Worm (Caenorhabditis elegans) whole organism, L1 larva: ENCODE data around the gene F56H9.6.

ENCODE experiments used
- C04F5.9 ChIP-seq: sonication (generic microtip); optimal IDR thresholded peaks from 2 replicates; lab custom pipeline; 2016; ENCODE audit warnings: missing genetic modification characterization, missing compliant biosample characterization
- C16A3.4 ChIP-seq: fragments of 150-350 bp; optimal IDR thresholded peaks from 2 replicates; lab custom pipeline; 2014; ENCODE audit warnings: missing biosample characterization, missing genetic modification characterization
- Y116A8C.19 ChIP-seq: sonication (generic microtip); optimal IDR thresholded peaks from 2 replicates; lab custom pipeline; 2016; ENCODE audit warnings: missing compliant biosample characterization, missing genetic modification characterization, borderline replicate concordance
- alr-1 ChIP-seq: fragments of 200-800 bp; sonication (Bioruptor generic); optimal IDR thresholded peaks from 2 replicates; lab custom pipeline; 2018; ENCODE audit warnings: borderline replicate concordance, mild to moderate bottlenecking, missing genetic modification characterization, missing compliant biosample characterization
- aly-2 ChIP-seq: fragments of 150-350 bp; optimal IDR thresholded peaks from 2 replicates; lab custom pipeline; 2014; ENCODE audit warnings: missing biosample characterization, missing genetic modification characterization
- ceh-63 ChIP-seq: fragments of 200-800 bp; sonication (Bioruptor generic); optimal IDR thresholded peaks from 2 replicates; lab custom pipeline; 2018; ENCODE audit warnings: mild to moderate bottlenecking, missing genetic modification characterization, missing compliant biosample characterization
- ceh-8 ChIP-seq: fragments of 200-800 bp; sonication (Bioruptor generic); optimal IDR thresholded peaks from 2 replicates; lab custom pipeline; 2018; ENCODE audit warnings: mild to moderate bottlenecking, missing genetic modification characterization, moderate library complexity, missing compliant biosample characterization
- ceh-82 ChIP-seq, 3 experiments: fragments of 150-350 bp in 1 of 3; sonication (generic microtip) in 2 of 3; optimal IDR thresholded peaks; 2 replicates each; lab custom pipeline; 2014 to 2017; ENCODE audit warnings: missing biosample characterization in 3 of 3, missing genetic modification characterization in 3 of 3
- ceh-90 ChIP-seq: sonication (generic microtip); optimal IDR thresholded peaks from 2 replicates; lab custom pipeline; 2016; ENCODE audit warnings: missing genetic modification characterization, missing compliant biosample characterization
- ces-1 ChIP-seq: fragments of 150-350 bp; optimal IDR thresholded peaks from 2 replicates; lab custom pipeline; 2014; ENCODE audit warnings: missing biosample characterization, missing genetic modification reagents, missing genetic modification characterization
- egl-13 ChIP-seq: sonication (generic microtip); optimal IDR thresholded peaks from 2 replicates; lab custom pipeline; 2016; ENCODE audit warnings: missing genotype, missing genetic modification reagents, missing genetic modification characterization, missing compliant biosample characterization
- ets-5 ChIP-seq: fragments of 200-800 bp; sonication (Bioruptor generic); IDR thresholded peaks from 2 replicates; pipeline ENCODE4 v1.3.6; 2022; ENCODE audit warnings: missing genetic modification characterization, missing compliant biosample characterization
- fos-1 ChIP-seq: fragments of 150-350 bp; optimal IDR thresholded peaks from 2 replicates; lab custom pipeline; 2014; ENCODE audit warnings: missing biosample characterization, missing genetic modification characterization
- grh-1 ChIP-seq: fragments of 200-800 bp; sonication (Bioruptor generic); IDR thresholded peaks from 2 replicates; pipeline ENCODE4 v1.3.6; 2022; ENCODE audit warnings: missing genetic modification reagents, missing genetic modification characterization, missing compliant biosample characterization
- hlh-17 ChIP-seq: fragments of 200-800 bp; sonication (Bioruptor generic); optimal IDR thresholded peaks from 2 replicates; lab custom pipeline; 2018; ENCODE audit warnings: missing genetic modification characterization, mild to moderate bottlenecking, missing compliant biosample characterization, moderate library complexity, borderline replicate concordance
- hlh-4 ChIP-seq: sonication (generic microtip); optimal IDR thresholded peaks from 2 replicates; lab custom pipeline; 2016; ENCODE audit warnings: mild to moderate bottlenecking, missing genetic modification characterization, missing compliant biosample characterization
- hpl-2 ChIP-seq: fragments of 150-350 bp; optimal IDR thresholded peaks from 2 replicates; lab custom pipeline; 2014; ENCODE audit warnings: missing biosample characterization, missing genetic modification reagents, missing genetic modification characterization
- irx-1 ChIP-seq: sonication (generic microtip); optimal IDR thresholded peaks from 2 replicates; lab custom pipeline; 2016; ENCODE audit warnings: missing genetic modification characterization, missing compliant biosample characterization
- jun-1 ChIP-seq: fragments of 150-350 bp; optimal IDR thresholded peaks from 2 replicates; lab custom pipeline; 2014; ENCODE audit warnings: missing biosample characterization, missing genetic modification reagents, missing genetic modification characterization
- lin-13 ChIP-seq: fragments of 150-350 bp; optimal IDR thresholded peaks from 2 replicates; lab custom pipeline; 2014; ENCODE audit warnings: missing biosample characterization, missing genetic modification reagents, missing genetic modification characterization
- lin-14 ChIP-seq: fragments of 200-800 bp; sonication (Bioruptor generic); optimal IDR thresholded peaks from 2 replicates; lab custom pipeline; 2018; ENCODE audit warnings: mild to moderate bottlenecking, missing genetic modification characterization, moderate library complexity, missing compliant biosample characterization
- lin-35 ChIP-seq, 2 experiments: fragments of 150-350 bp; optimal IDR thresholded peaks; 2 replicates each; lab custom pipeline; 2014; ENCODE audit warnings: missing biosample characterization in 2 of 2, missing genetic modification characterization in 2 of 2, missing genetic modification reagents in 2 of 2
- lir-3 ChIP-seq: sonication (generic microtip); optimal IDR thresholded peaks from 2 replicates; lab custom pipeline; 2016; ENCODE audit warnings: mild to moderate bottlenecking, missing genetic modification characterization, moderate library complexity, missing compliant biosample characterization; ENCODE audit not compliant: poor library complexity
- lsy-2 ChIP-seq, 2 experiments: fragments of 150-350 bp; optimal IDR thresholded peaks; 2 replicates each; lab custom pipeline; 2014; ENCODE audit warnings: missing biosample characterization in 2 of 2, missing genetic modification characterization in 2 of 2
- mef-2 ChIP-seq: fragments of 150-350 bp; optimal IDR thresholded peaks from 2 replicates; lab custom pipeline; 2014; ENCODE audit warnings: missing biosample characterization, missing genetic modification characterization
- mep-1 ChIP-seq: fragments of 150-350 bp; optimal IDR thresholded peaks from 2 replicates; lab custom pipeline; 2014; ENCODE audit warnings: missing biosample characterization, missing genetic modification characterization
- nhr-11 ChIP-seq: fragments of 150-350 bp; optimal IDR thresholded peaks from 2 replicates; lab custom pipeline; 2014; ENCODE audit warnings: missing biosample characterization, missing genetic modification characterization
- nhr-20 ChIP-seq: sonication (generic microtip); optimal IDR thresholded peaks from 2 replicates; lab custom pipeline; 2016; ENCODE audit warnings: mild to moderate bottlenecking, missing genetic modification characterization, missing compliant biosample characterization
- nhr-237 ChIP-seq: fragments of 150-350 bp; optimal IDR thresholded peaks from 2 replicates; lab custom pipeline; 2014; ENCODE audit warnings: missing biosample characterization, missing genetic modification characterization
- nhr-28 ChIP-seq: fragments of 150-350 bp; optimal IDR thresholded peaks from 2 replicates; lab custom pipeline; 2014; ENCODE audit warnings: missing biosample characterization, missing genetic modification characterization
- nhr-47 ChIP-seq: sonication (generic microtip); optimal IDR thresholded peaks from 2 replicates; lab custom pipeline; 2016; ENCODE audit warnings: mild to moderate bottlenecking, missing genetic modification characterization, moderate library complexity, missing compliant biosample characterization
- nhr-71 ChIP-seq: sonication (generic microtip); optimal IDR thresholded peaks from 2 replicates; lab custom pipeline; 2016; ENCODE audit warnings: mild to moderate bottlenecking, missing genetic modification characterization, moderate library complexity, missing compliant biosample characterization
- nhr-90 ChIP-seq: sonication (generic microtip); optimal IDR thresholded peaks from 2 replicates; lab custom pipeline; 2016; ENCODE audit warnings: mild to moderate bottlenecking, missing genetic modification characterization, missing compliant biosample characterization; ENCODE audit not compliant: poor library complexity
- pag-3 ChIP-seq: sonication (generic microtip); optimal IDR thresholded peaks from 2 replicates; lab custom pipeline; 2017; ENCODE audit warnings: missing genetic modification characterization, mild to moderate bottlenecking, missing compliant biosample characterization, antibody characterized with exemption, borderline replicate concordance; ENCODE audit not compliant: insufficient read depth
- pqm-1 ChIP-seq: sonication (generic microtip); optimal IDR thresholded peaks from 3 replicates; lab custom pipeline; 2017; ENCODE audit warnings: missing biosample characterization, missing genetic modification characterization
- skn-1 ChIP-seq: fragments of 150-350 bp; optimal IDR thresholded peaks from 2 replicates; lab custom pipeline; 2014; ENCODE audit warnings: missing biosample characterization, missing genetic modification characterization
- snpc-4 ChIP-seq: fragments of 150-350 bp; optimal IDR thresholded peaks from 2 replicates; lab custom pipeline; 2014; ENCODE audit warnings: missing biosample characterization, missing genetic modification characterization
- swsn-7 ChIP-seq: sonication (generic microtip); optimal IDR thresholded peaks from 2 replicates; lab custom pipeline; 2016; ENCODE audit warnings: missing genetic modification characterization, missing compliant biosample characterization
- tbx-2 ChIP-seq: sonication (generic microtip); optimal IDR thresholded peaks from 2 replicates; lab custom pipeline; 2016; ENCODE audit warnings: missing genetic modification characterization, missing compliant biosample characterization
- unc-130 ChIP-seq: fragments of 150-350 bp; optimal IDR thresholded peaks from 2 replicates; lab custom pipeline; 2017; ENCODE audit warnings: missing biosample characterization, missing genetic modification characterization, inconsistent platforms
- unc-62 ChIP-seq: fragments of 150-350 bp; optimal IDR thresholded peaks from 2 replicates; lab custom pipeline; 2014; ENCODE audit warnings: missing biosample characterization, missing genetic modification reagents, missing genetic modification characterization
- unc-98 ChIP-seq: fragments of 200-800 bp; sonication (Bioruptor generic); IDR thresholded peaks from 2 replicates; pipeline ENCODE4 v1.3.6; 2022; ENCODE audit warnings: missing genetic modification characterization, missing compliant biosample characterization
- xbp-1 ChIP-seq: sonication (generic microtip); optimal IDR thresholded peaks from 2 replicates; lab custom pipeline; 2016; ENCODE audit warnings: missing genetic modification characterization, missing compliant biosample characterization
- ztf-11 ChIP-seq, 2 experiments: sonication (generic microtip); optimal IDR thresholded peaks; 2 replicates each; lab custom pipeline; 2016 to 2017; ENCODE audit warnings: missing genetic modification characterization in 2 of 2, missing biosample characterization in 1 of 2, missing compliant biosample characterization in 1 of 2

The F56H9.6 gene

ce11 chrV:12637238-12637690 lies 7.6 kb upstream of the F56H9.6 start, which contains the start of gene F56H9.2 (continued):
- TF ChIP-seq nhr-11 (tag; lab: Kevin White, UChicago), result no peak
- TF ChIP-seq nhr-20 (tag; lab: Kevin White, UChicago), result peak; percentile 98
- peak; percentile 65 for TF ChIP-seq skn-1 (tag; lab: Kevin White, UChicago)
- TF ChIP-seq egl-13 (tag; lab: Kevin White, UChicago), result no peak
- TF ChIP-seq hpl-2 (GFP tag; lab: Kevin White, UChicago), result no peak
- TF ChIP-seq lin-35 (GFP tag; optimal IDR thresholded peaks at IDR 0.05; lab: Kevin White, UChicago), result peak; percentile 43 to 83
- no peak for TF ChIP-seq ces-1 (GFP tag; lab: Kevin White, UChicago)
- no peak for TF ChIP-seq alr-1 (tag; lab: Kevin White, UChicago)
- no peak for TF ChIP-seq ceh-63 (GFP tag; lab: Kevin White, UChicago)
- peak; percentile 62 for TF ChIP-seq jun-1 (tag; lab: Kevin White, UChicago)
- no peak for TF ChIP-seq Y116A8C.19 (tag; lab: Kevin White, UChicago)
- peak; percentile 69 for TF ChIP-seq grh-1 (GFP tag; lab: Robert Waterston, UW)
- peak; percentile 13 for TF ChIP-seq fos-1 (tag; lab: Kevin White, UChicago)
- TF ChIP-seq irx-1 (tag; lab: Kevin White, UChicago), result peak; percentile 59
- TF ChIP-seq C04F5.9 (tag; lab: Kevin White, UChicago), result no peak
- TF ChIP-seq unc-98 (GFP tag; lab: Robert Waterston, UW), result no peak
- peak in 2 of 3 experiments; percentile 7 to 51 for TF ChIP-seq ceh-82 (tag; optimal IDR thresholded peaks at IDR 0.05; lab: Kevin White, UChicago)
- TF ChIP-seq pqm-1, result peak; percentile 42
- TF ChIP-seq mep-1 (tag; lab: Kevin White, UChicago), result peak; percentile 72
- peak; percentile 95 for TF ChIP-seq nhr-71 (tag; lab: Kevin White, UChicago)
- no peak for TF ChIP-seq nhr-28 (tag; lab: Kevin White, UChicago)
- TF ChIP-seq ceh-8 (GFP tag; lab: Kevin White, UChicago), result no peak
- no peak for TF ChIP-seq aly-2 (tag; lab: Kevin White, UChicago)
- TF ChIP-seq hlh-17 (GFP tag; lab: Kevin White, UChicago), result no peak
- peak; percentile 8 for TF ChIP-seq lin-13 (GFP tag; lab: Kevin White, UChicago)
- no peak for TF ChIP-seq ets-5 (GFP tag; lab: Robert Waterston, UW)
- peak; percentile 46 for TF ChIP-seq lir-3
- TF ChIP-seq ztf-11 (tag; optimal IDR thresholded peaks at IDR 0.05; lab: Kevin White, UChicago), result peak in 1 of 2 experiments; percentile 27
- TF ChIP-seq tbx-2 (tag; lab: Kevin White, UChicago), result peak; percentile 83
- peak; percentile 96 for TF ChIP-seq lin-14 (GFP tag; lab: Kevin White, UChicago)
- no peak for TF ChIP-seq snpc-4 (tag; lab: Kevin White, UChicago)
- TF ChIP-seq xbp-1 (tag; lab: Kevin White, UChicago), result peak; percentile 61
- peak; percentile 26 for TF ChIP-seq mef-2
- TF ChIP-seq nhr-237 (tag; lab: Kevin White, UChicago), result no peak
- TF ChIP-seq lsy-2 (tag; optimal IDR thresholded peaks at IDR 0.05; lab: Kevin White, UChicago), result peak; percentile 53 to 77
- TF ChIP-seq ceh-90, result no peak
- peak; percentile 74 for TF ChIP-seq swsn-7 (tag; lab: Kevin White, UChicago)
- TF ChIP-seq nhr-47 (tag; lab: Kevin White, UChicago), result peak; percentile 70
- TF ChIP-seq unc-130, result peak; percentile 94
- TF ChIP-seq hlh-4 (tag; lab: Kevin White, UChicago), result no peak
- no peak for TF ChIP-seq pag-3
- TF ChIP-seq unc-62 (GFP tag; lab: Kevin White, UChicago), result no peak
- TF ChIP-seq C16A3.4 (tag; lab: Kevin White, UChicago), result peak; percentile 41
- peak; percentile 81 for TF ChIP-seq nhr-90 (tag; lab: Kevin White, UChicago)
